Fruit fly (Drosophila melanogaster) whole organism, embryonic: ENCODE results near the gene CG34180.

Source experiments
- CG11456 ChIP-seq: fragments of 200-800 bp; sonication (Bioruptor generic); IDR thresholded peaks from 3 replicates; pipeline ENCODE4 v1.3.6; 2022; ENCODE audit warnings: missing biosample characterization, missing genetic modification characterization
- CG12744 ChIP-seq: fragments of 200-800 bp; sonication (Bioruptor generic); optimal IDR thresholded peaks from 2 replicates; lab custom pipeline; 2016; ENCODE audit warnings: missing biosample characterization, missing genetic modification characterization
- Rx ChIP-seq: fragments of 200-800 bp; sonication (Bioruptor generic); IDR thresholded peaks from 2 replicates; pipeline ENCODE4 v1.3.6; 2022; ENCODE audit warnings: missing biosample characterization, missing genetic modification characterization

- no peak for TF ChIP-seq CG11456 (GFP tag; lab: Robert Waterston, UW)
- TF ChIP-seq CG12744 = no peak
- TF ChIP-seq Rx (GFP tag; lab: Robert Waterston, UW) = no peak
Observed at dm6 chr2L:6088371-6089365, 28.4 kb downstream of the CG34180 start.
